Worm (Caenorhabditis elegans): ENCODE data around the gene Y62H9A.14.

DNA sequence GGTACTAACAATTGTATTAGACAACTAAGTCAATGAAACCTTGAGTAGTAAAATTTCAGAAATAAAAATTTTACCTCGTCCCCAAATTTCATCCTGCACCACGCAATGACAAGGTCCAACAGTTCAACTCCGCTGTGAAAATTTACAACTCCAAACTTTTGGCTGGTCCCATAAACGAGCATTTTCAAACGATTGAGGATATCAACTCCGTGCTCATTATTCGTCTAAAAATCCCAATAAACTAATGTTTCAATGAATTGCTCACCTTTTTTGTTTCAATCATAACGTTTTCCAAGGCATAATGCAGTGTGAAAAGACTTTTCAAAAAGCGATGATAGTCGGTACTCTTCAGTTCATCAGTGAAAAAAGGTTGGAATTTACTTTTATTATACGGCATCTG, 14.4 kb upstream of the Y62H9A.14 start:
- TF ChIP-seq ceh-13 (GFP tag; optimal IDR thresholded peaks at IDR 0.05) = no peak
- no peak for TF ChIP-seq ets-7 (tag; optimal IDR thresholded peaks at IDR 0.05)
- no peak for TF ChIP-seq F13C5.2 (tag; optimal IDR thresholded peaks at IDR 0.05)
- no peak for TF ChIP-seq scrt-1 (GFP tag; IDR thresholded peaks at IDR 0.05)
- TF ChIP-seq tbx-37 (GFP tag; conservative IDR thresholded peaks at IDR 0.05) = no peak
- TF ChIP-seq ama-1 (optimal IDR thresholded peaks at IDR 0.05) = no peak
- TF ChIP-seq pes-1 (GFP tag; IDR thresholded peaks at IDR 0.05) = no peak
- TF ChIP-seq flt-1 (GFP tag; IDR thresholded peaks at IDR 0.05) = no peak
- TF ChIP-seq hnd-1 (tag; optimal IDR thresholded peaks at IDR 0.05) = no peak
- TF ChIP-seq tbx-11 (GFP tag; IDR thresholded peaks at IDR 0.05) = no peak
- TF ChIP-seq B0310.2 (tag; optimal IDR thresholded peaks at IDR 0.05) = no peak
- TF ChIP-seq hmg-4 (GFP tag; optimal IDR thresholded peaks at IDR 0.05) = no peak
- TF ChIP-seq hmbx-1 (tag; optimal IDR thresholded peaks at IDR 0.05) = no peak
- no peak for TF ChIP-seq sea-1 (GFP tag; conservative IDR thresholded peaks at IDR 0.05)
